Worm (Caenorhabditis elegans): ENCODE measurements around the gene sams-3.

ce11 chrIV:5870072-5870471 is 21.6 kb downstream of the sams-3 start, which contains the start of gene srv-17:
- TF ChIP-seq nhr-11 (tag; optimal IDR thresholded peaks at IDR 0.05) (no peak), rnt-1 (tag; optimal IDR thresholded peaks at IDR 0.05) (no peak), unc-55 (GFP tag; optimal IDR thresholded peaks at IDR 0.05) (no peak), pat-9 (tag; optimal IDR thresholded peaks at IDR 0.05) (no peak), ceh-30 (tag; optimal IDR thresholded peaks at IDR 0.05) (no peak)
